Fruit fly (Drosophila melanogaster): ENCODE measurements around the gene CG7029.

DNA sequence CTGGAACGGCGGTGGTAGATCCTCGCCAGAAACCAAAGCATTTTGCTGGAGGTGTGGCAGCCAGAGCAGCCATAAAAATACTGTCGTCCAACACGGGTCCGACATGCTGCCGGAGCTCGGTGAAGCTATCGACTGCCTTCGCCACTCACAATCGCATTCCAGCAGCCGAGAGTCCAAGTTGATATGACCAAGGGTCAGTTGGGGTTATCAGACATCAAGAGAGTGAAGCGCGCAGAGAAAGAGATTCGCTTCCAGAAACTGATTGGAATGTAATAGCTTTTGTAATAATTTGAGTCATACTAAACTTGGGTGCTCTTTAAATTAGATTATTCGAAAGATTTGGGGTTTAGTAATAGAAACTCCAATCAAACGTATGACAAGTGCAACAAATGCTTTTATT is 12.9 kb downstream of the CG7029 start, which contains the start of gene Nepl14:
- TF ChIP-seq h (optimal IDR thresholded peaks at IDR 0.05) (no peak), insv (optimal IDR thresholded peaks at IDR 0.05) (no peak), ttk (optimal IDR thresholded peaks at IDR 0.05) (no peak), psq (optimal IDR thresholded peaks at IDR 0.05) (no peak)
